Worm (Caenorhabditis elegans) whole organism, L4/young adult: ENCODE measurements around the gene C37C3.17.

Source experiments
- W03F9.2 ChIP-seq: fragments of 150-350 bp; optimal IDR thresholded peaks from 2 replicates; lab custom pipeline; 2014; ENCODE audit warnings: missing biosample characterization, missing genetic modification characterization
- him-1 ChIP-seq: sonication (generic microtip); optimal IDR thresholded peaks from 2 replicates; lab custom pipeline; 2016; ENCODE audit warnings: missing genotype, missing genetic modification reagents, missing genetic modification characterization, missing compliant biosample characterization

- peak; percentile 59 for TF ChIP-seq W03F9.2
- TF ChIP-seq him-1 (tag; lab: Kevin White, UChicago) = no peak
These were observed 7.8 kb downstream of the C37C3.17 start for ce11 chrV:7853900-7854299.
